Worm (Caenorhabditis elegans) whole organism, late embryonic: ENCODE measurements around the gene fbxb-75.

ENCODE experiments used
- K02D7.2 ChIP-seq: sonication (generic microtip); optimal IDR thresholded peaks from 2 replicates; lab custom pipeline; 2017; ENCODE audit warnings: mild to moderate bottlenecking, missing genetic modification characterization, missing compliant biosample characterization
- T23F11.4 ChIP-seq: fragments of 200-800 bp; sonication (Bioruptor generic); optimal IDR thresholded peaks from 2 replicates; lab custom pipeline; 2018; ENCODE audit warnings: mild to moderate bottlenecking, missing genetic modification characterization, missing compliant biosample characterization
- ahr-1 ChIP-seq: sonication (generic microtip); optimal IDR thresholded peaks from 2 replicates; lab custom pipeline; 2016; ENCODE audit warnings: missing genetic modification characterization, missing compliant biosample characterization
- ceh-14 ChIP-seq: sonication (generic microtip); optimal IDR thresholded peaks from 2 replicates; lab custom pipeline; 2016; ENCODE audit warnings: missing genotype, missing genetic modification characterization, missing compliant biosample characterization
- ceh-18 ChIP-seq: sonication (generic microtip); optimal IDR thresholded peaks from 2 replicates; lab custom pipeline; 2016; ENCODE audit warnings: missing genetic modification characterization, missing compliant biosample characterization
- ceh-19 ChIP-seq: fragments of 200-800 bp; sonication (Bioruptor generic); optimal IDR thresholded peaks from 2 replicates; lab custom pipeline; 2018; ENCODE audit warnings: mild to moderate bottlenecking, missing genetic modification characterization, missing compliant biosample characterization
- ceh-22 ChIP-seq: sonication (generic microtip); optimal IDR thresholded peaks from 2 replicates; lab custom pipeline; 2017; ENCODE audit warnings: missing biosample characterization, missing genetic modification characterization
- ceh-24 ChIP-seq: sonication (generic microtip); optimal IDR thresholded peaks from 2 replicates; lab custom pipeline; 2016; ENCODE audit warnings: mild to moderate bottlenecking, missing genetic modification characterization, missing compliant biosample characterization
- ceh-31 ChIP-seq: sonication (generic microtip); optimal IDR thresholded peaks from 2 replicates; lab custom pipeline; 2016; ENCODE audit warnings: missing genetic modification characterization, missing compliant biosample characterization
- ceh-34 ChIP-seq: sonication (generic microtip); optimal IDR thresholded peaks from 2 replicates; lab custom pipeline; 2016; ENCODE audit warnings: mild to moderate bottlenecking, missing genetic modification characterization, missing compliant biosample characterization
- ceh-45 ChIP-seq: fragments of 200-800 bp; sonication (Bioruptor generic); IDR thresholded peaks from 2 replicates; pipeline ENCODE4 v1.3.6; 2022; ENCODE audit warnings: missing genetic modification reagents, missing genetic modification characterization, missing compliant biosample characterization
- ceh-9 ChIP-seq: sonication (generic microtip); optimal IDR thresholded peaks from 2 replicates; lab custom pipeline; 2016; ENCODE audit warnings: mild to moderate bottlenecking, missing genetic modification characterization, inconsistent platforms, missing compliant biosample characterization
- che-1 ChIP-seq: sonication (generic microtip); optimal IDR thresholded peaks from 2 replicates; lab custom pipeline; 2016; ENCODE audit warnings: mild to moderate bottlenecking, missing genetic modification characterization, missing compliant biosample characterization
- dve-1 ChIP-seq: sonication (generic microtip); optimal IDR thresholded peaks from 2 replicates; lab custom pipeline; 2017; ENCODE audit warnings: antibody characterized with exemption, mild to moderate bottlenecking, missing genetic modification characterization, missing compliant biosample characterization
- elt-2 ChIP-seq: sonication (generic microtip); optimal IDR thresholded peaks from 2 replicates; lab custom pipeline; 2016; ENCODE audit warnings: missing genetic modification reagents, missing genetic modification characterization, missing compliant biosample characterization
- elt-4 ChIP-seq: sonication (generic microtip); optimal IDR thresholded peaks from 2 replicates; lab custom pipeline; 2016; ENCODE audit warnings: missing genetic modification characterization, missing compliant biosample characterization
- fax-1 ChIP-seq: sonication (generic microtip); optimal IDR thresholded peaks from 2 replicates; lab custom pipeline; 2016; ENCODE audit warnings: missing genotype, missing genetic modification characterization, missing compliant biosample characterization
- hlh-13 ChIP-seq: fragments of 200-800 bp; sonication (Bioruptor generic); optimal IDR thresholded peaks from 2 replicates; lab custom pipeline; 2018; ENCODE audit warnings: mild to moderate bottlenecking, missing genetic modification characterization, missing compliant biosample characterization
- hlh-15 ChIP-seq: sonication (generic microtip); optimal IDR thresholded peaks from 2 replicates; lab custom pipeline; 2016; ENCODE audit warnings: missing genetic modification characterization, missing compliant biosample characterization
- hlh-30 ChIP-seq: sonication (generic microtip); optimal IDR thresholded peaks from 2 replicates; lab custom pipeline; 2017; ENCODE audit warnings: antibody characterized with exemption, missing genetic modification characterization, missing compliant biosample characterization; ENCODE audit not compliant: insufficient read depth
- hlh-8 ChIP-seq: sonication (generic microtip); optimal IDR thresholded peaks from 2 replicates; lab custom pipeline; 2016; ENCODE audit warnings: missing genotype, missing genetic modification characterization, missing compliant biosample characterization
- lim-6 ChIP-seq: sonication (generic microtip); optimal IDR thresholded peaks from 2 replicates; lab custom pipeline; 2016; ENCODE audit warnings: missing genetic modification characterization, missing compliant biosample characterization
- madf-2 ChIP-seq: sonication (generic microtip); optimal IDR thresholded peaks from 2 replicates; lab custom pipeline; 2017; ENCODE audit warnings: missing genetic modification characterization, missing compliant biosample characterization
- mec-3 ChIP-seq: sonication (generic microtip); optimal IDR thresholded peaks from 2 replicates; lab custom pipeline; 2016; ENCODE audit warnings: borderline replicate concordance, missing genetic modification characterization, missing compliant biosample characterization
- npax-4 ChIP-seq: sonication (generic microtip); optimal IDR thresholded peaks from 2 replicates; lab custom pipeline; 2016; ENCODE audit warnings: missing genetic modification characterization, missing compliant biosample characterization
- pag-3 ChIP-seq: sonication (generic microtip); optimal IDR thresholded peaks from 2 replicates; lab custom pipeline; 2016; ENCODE audit warnings: missing compliant biosample characterization, missing genetic modification characterization, borderline replicate concordance
- pat-9 ChIP-seq: fragments of 200-800 bp; sonication (Bioruptor generic); optimal IDR thresholded peaks from 2 replicates; lab custom pipeline; 2018; ENCODE audit warnings: mild to moderate bottlenecking, missing genetic modification characterization, moderate library complexity, missing compliant biosample characterization
- pha-4 ChIP-seq: fragments of 150-350 bp; optimal IDR thresholded peaks from 2 replicates; lab custom pipeline; 2018; ENCODE audit warnings: missing biosample characterization, missing genetic modification reagents, missing genetic modification characterization
- rnt-1 ChIP-seq: sonication (generic microtip); optimal IDR thresholded peaks from 2 replicates; lab custom pipeline; 2016; ENCODE audit warnings: missing genetic modification characterization, missing compliant biosample characterization
- sdc-2 ChIP-seq: sonication (generic microtip); optimal IDR thresholded peaks from 2 replicates; lab custom pipeline; 2016; ENCODE audit warnings: missing genotype, missing genetic modification characterization, missing compliant biosample characterization
- sox-2 ChIP-seq: fragments of 200-800 bp; sonication (Bioruptor generic); IDR thresholded peaks from 2 replicates; pipeline ENCODE4 v1.3.6; 2022; ENCODE audit warnings: missing genetic modification reagents, missing genetic modification characterization, missing compliant biosample characterization
- sox-4 ChIP-seq: sonication (generic microtip); optimal IDR thresholded peaks from 2 replicates; lab custom pipeline; 2017; ENCODE audit warnings: mild to moderate bottlenecking, missing genetic modification characterization, inconsistent platforms, missing compliant biosample characterization
- syd-9 ChIP-seq: sonication (generic microtip); optimal IDR thresholded peaks from 2 replicates; lab custom pipeline; 2016; ENCODE audit warnings: mild to moderate bottlenecking, missing genetic modification characterization, moderate library complexity, missing compliant biosample characterization
- ttx-3 ChIP-seq: sonication (generic microtip); optimal IDR thresholded peaks from 2 replicates; lab custom pipeline; 2016; ENCODE audit warnings: missing genetic modification reagents, missing genetic modification characterization, missing compliant biosample characterization
- unc-3 ChIP-seq, 2 experiments: fragments of 200-800 bp in 1 of 2; sonication (Bioruptor generic) in 1 of 2; sonication (generic microtip) in 1 of 2; conservative IDR thresholded peaks in 1 of 2; optimal IDR thresholded peaks in 1 of 2; 2 replicates each; pipeline versions ENCODE4 v1.3.6 to Lab custom; 2016 to 2022; ENCODE audit warnings: missing compliant biosample characterization in 2 of 2, missing genetic modification characterization in 2 of 2, missing genetic modification reagents in 1 of 2
- unc-42 ChIP-seq: sonication (generic microtip); optimal IDR thresholded peaks from 2 replicates; lab custom pipeline; 2016; ENCODE audit warnings: missing genotype, missing genetic modification characterization, missing compliant biosample characterization
- unc-55 ChIP-seq: sonication (generic microtip); optimal IDR thresholded peaks from 2 replicates; lab custom pipeline; 2017; ENCODE audit warnings: missing biosample characterization, missing genetic modification reagents, missing genetic modification characterization
- unc-86 ChIP-seq: sonication (generic microtip); optimal IDR thresholded peaks from 2 replicates; lab custom pipeline; 2016; ENCODE audit warnings: missing genetic modification characterization, missing compliant biosample characterization
- zip-5 ChIP-seq: sonication (generic microtip); optimal IDR thresholded peaks from 2 replicates; lab custom pipeline; 2016; ENCODE audit warnings: missing genetic modification characterization, missing compliant biosample characterization
- ztf-16 ChIP-seq: sonication (generic microtip); optimal IDR thresholded peaks from 2 replicates; lab custom pipeline; 2017; ENCODE audit warnings: missing genetic modification characterization, missing compliant biosample characterization

fbxb-75 gene

DNA sequence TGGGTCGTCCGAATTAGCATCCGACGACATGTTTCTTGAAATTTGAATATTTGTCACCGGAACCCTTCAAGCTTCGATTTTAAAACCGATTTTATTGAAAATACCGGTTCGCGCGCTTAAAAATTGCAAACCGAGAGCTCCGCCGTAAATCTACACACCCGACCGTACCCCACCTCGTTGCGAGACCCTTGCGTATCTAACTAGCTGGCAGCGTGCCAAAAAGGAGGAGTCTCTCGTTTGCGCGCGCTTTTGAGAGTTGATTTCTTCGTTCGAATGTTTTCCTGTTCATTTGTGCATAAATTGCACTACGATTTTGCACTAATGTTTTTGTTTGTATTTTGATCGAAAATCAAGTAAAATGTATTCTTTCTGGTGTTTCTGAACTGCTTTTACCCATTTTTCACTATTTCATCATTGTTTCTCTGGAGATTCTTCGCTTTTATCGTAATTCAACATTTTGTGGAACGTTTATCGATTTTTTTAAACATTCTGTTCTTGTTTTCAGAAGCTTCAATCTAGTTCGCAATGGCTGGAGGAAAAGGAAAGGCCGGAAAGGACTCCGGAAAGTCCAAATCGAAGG lies 4.8 kb upstream of the fbxb-75 start, which contains the start of the genes wapl-1 and htz-1 (continued):
- peak; percentile 58 for TF ChIP-seq ceh-14 (tag; lab: Kevin White, UChicago)
- TF ChIP-seq K02D7.2 (tag; lab: Kevin White, UChicago) = no peak
- peak; percentile 69 for TF ChIP-seq rnt-1 (tag; lab: Kevin White, UChicago)
- no peak for TF ChIP-seq elt-4 (tag; lab: Kevin White, UChicago)
- no peak for TF ChIP-seq mec-3 (tag; lab: Kevin White, UChicago)
- TF ChIP-seq ceh-22 = peak; percentile 14

DNA sequence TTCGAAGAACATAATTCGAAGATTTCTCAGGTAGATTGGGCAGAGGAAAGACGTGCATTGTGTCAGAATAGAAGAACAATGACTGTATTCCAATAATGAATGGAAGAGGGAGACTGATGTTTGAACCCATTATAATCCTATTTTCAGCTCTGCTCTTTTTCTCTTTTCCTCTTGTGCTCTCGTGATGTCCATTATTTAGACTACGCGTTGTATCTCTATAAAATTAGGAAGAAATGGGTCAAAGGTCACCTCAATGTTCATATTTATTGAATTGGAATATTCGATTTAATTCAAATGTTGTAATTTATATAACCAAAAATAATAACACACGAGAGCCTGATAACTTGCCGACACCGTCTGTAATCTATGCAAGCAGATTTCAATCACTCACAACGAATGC lies 1.8 kb downstream of the fbxb-75 start, which contains the start of gene fbxb-74:
fbxb-74 (minus strand) TSS at position 101 of the 400 bp plus-strand sequence.
- TF ChIP-seq ceh-18 (no peak), ahr-1 (tag; lab: Kevin White, UChicago) (no peak), ceh-45 (GFP tag; lab: Robert Waterston, UW) (no peak), hlh-13 (GFP tag; lab: Kevin White, UChicago) (no peak), unc-42 (tag; lab: Kevin White, UChicago) (no peak), fax-1 (tag; lab: Kevin White, UChicago) (no peak), hlh-8 (tag; lab: Kevin White, UChicago) (no peak), unc-86 (tag; lab: Kevin White, UChicago) (no peak), ceh-31 (tag; lab: Kevin White, UChicago) (no peak), syd-9 (tag; lab: Kevin White, UChicago) (no peak)

DNA sequence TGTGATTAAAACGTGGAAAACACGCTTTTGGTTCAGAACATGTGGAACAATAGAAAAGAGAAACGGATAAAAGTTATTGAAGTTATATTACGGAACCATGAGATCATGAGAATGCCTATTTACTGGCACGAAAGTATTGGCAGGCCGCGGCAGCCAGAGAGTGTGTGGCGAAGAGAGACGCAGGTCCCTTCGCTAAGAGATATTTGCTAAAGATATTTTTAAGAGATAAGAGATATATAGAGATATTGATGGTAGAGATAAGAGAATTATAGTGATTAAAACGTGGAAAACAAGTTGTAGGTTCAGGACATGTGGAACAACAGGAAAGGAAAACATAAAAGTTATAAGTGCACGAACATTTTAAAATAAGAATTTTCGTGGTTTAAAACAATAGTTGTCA lies 3.2 kb downstream of the fbxb-75 start:
- TF ChIP-seq ceh-34 (tag; lab: Kevin White, UChicago) (no peak), T23F11.4 (GFP tag; lab: Kevin White, UChicago) (no peak), unc-55 (GFP tag; lab: Kevin White, UChicago) (no peak), unc-42 (tag; lab: Kevin White, UChicago) (no peak), ceh-24 (no peak), unc-3 (GFP tag; conservative IDR thresholded peaks at IDR 0.05; lab: Robert Waterston, UW) (no peak), unc-3 (tag; optimal IDR thresholded peaks at IDR 0.05; lab: Kevin White, UChicago) (no peak), madf-2 (tag; lab: Kevin White, UChicago) (no peak), npax-4 (no peak), fax-1 (tag; lab: Kevin White, UChicago) (no peak)

DNA sequence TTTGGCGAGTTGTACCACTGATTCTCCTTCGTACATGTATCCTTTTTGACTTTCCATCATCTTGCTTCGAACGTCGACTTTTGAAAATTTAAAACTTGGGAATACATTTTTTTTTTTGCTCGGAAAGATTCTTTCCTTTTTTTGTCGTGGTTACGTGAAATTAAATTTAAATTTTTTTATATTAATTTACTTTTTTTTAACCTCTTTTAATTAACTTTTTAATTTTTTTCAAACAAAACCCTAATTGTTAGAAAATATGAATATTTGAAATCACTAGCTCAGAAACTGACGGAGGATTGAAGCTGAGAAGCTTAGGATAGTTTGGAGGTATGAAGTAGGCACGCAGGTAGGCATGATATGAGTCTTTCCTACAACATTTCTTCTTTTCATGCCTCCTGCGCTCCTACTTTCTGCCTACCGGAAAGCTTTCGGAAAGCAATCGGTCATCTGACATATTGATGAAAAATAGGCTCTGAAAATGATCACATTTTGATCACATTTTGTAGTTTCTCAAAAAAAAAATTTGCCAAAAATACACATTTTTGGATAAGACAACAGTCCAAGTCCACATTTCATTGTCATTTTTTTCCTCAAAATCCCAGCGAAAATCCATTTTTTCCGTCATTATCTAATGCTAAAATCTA lies 6.4 kb downstream of the fbxb-75 start, which contains the start of the genes R08C7.8 and R08C7.4:
R08C7.8 (minus strand) TSS at position 101 of the 644 bp plus-strand sequence.
R08C7.4 (plus strand) TSS at position 594 of the 644 bp plus-strand sequence.
- no peak for TF ChIP-seq sdc-2 (tag; lab: Kevin White, UChicago)
- no peak for TF ChIP-seq hlh-30 (tag; lab: Kevin White, UChicago)
- TF ChIP-seq pag-3 (tag; lab: Kevin White, UChicago) = no peak
- TF ChIP-seq, all 69 proteins: peak for 0

DNA sequence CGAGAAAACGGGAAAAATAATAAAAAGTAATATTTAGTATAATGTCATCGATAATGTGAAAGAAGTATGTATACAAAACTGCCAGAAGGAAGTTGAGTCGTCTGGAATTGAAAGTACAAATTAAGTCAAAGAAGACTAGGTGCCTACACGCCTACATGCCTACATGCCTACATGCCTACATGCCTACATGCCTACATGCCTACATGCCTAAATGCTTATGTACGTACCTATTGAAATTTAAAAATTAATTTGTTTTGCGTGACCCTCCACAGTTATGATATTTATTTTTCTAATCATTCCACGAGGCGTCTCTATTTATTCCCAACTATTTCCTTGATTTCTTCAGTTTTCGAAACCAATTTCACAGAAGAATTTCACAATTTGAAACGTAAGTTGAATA lies 11.1 kb downstream of the fbxb-75 start, which contains the start of the genes str-185 and R08C7.5:
str-185 (minus strand) TSS at position 101 of the 400 bp plus-strand sequence.
R08C7.5 (plus strand) TSS at position 329 of the 400 bp plus-strand sequence.
- no peak for TF ChIP-seq ceh-9 (tag; lab: Kevin White, UChicago)
- TF ChIP-seq che-1 (tag; lab: Kevin White, UChicago) = no peak
- no peak for TF ChIP-seq lim-6 (tag; lab: Kevin White, UChicago)
- no peak for TF ChIP-seq dve-1 (tag; lab: Kevin White, UChicago)
- no peak for TF ChIP-seq sox-4 (tag; lab: Kevin White, UChicago)
- no peak for TF ChIP-seq pha-4 (tag; lab: Kevin White, UChicago)
- no peak for TF ChIP-seq ceh-31 (tag; lab: Kevin White, UChicago)
- TF ChIP-seq hlh-15 = no peak
- TF ChIP-seq elt-2 = no peak
- no peak for TF ChIP-seq syd-9 (tag; lab: Kevin White, UChicago)
- no peak for TF ChIP-seq pat-9 (tag; lab: Kevin White, UChicago)
- TF ChIP-seq ttx-3 (tag; lab: Kevin White, UChicago) = no peak
- no peak for TF ChIP-seq unc-86 (tag; lab: Kevin White, UChicago)
- no peak for TF ChIP-seq ceh-22
- TF ChIP-seq sox-2 (GFP tag; lab: Robert Waterston, UW) = no peak
- TF ChIP-seq zip-5 (tag; lab: Kevin White, UChicago) = no peak
- TF ChIP-seq ceh-19 = no peak
- TF ChIP-seq ztf-16 (tag; lab: Kevin White, UChicago) = no peak
- TF ChIP-seq unc-55 (GFP tag; lab: Kevin White, UChicago) = no peak
